Worm (Caenorhabditis elegans) whole organism, early embryonic: ENCODE data around the gene ckb-2.

Experiments used
- B0310.2 ChIP-seq: sonication (generic microtip); optimal IDR thresholded peaks from 2 replicates; lab custom pipeline; 2016; ENCODE audit warnings: mild to moderate bottlenecking, missing genetic modification characterization, missing compliant biosample characterization
- F13C5.2 ChIP-seq: sonication (generic microtip); optimal IDR thresholded peaks from 2 replicates; lab custom pipeline; 2017; ENCODE audit warnings: mild to moderate bottlenecking, missing genetic modification characterization, inconsistent platforms, missing compliant biosample characterization
- aly-1 ChIP-seq: sonication (generic microtip); optimal IDR thresholded peaks from 2 replicates; lab custom pipeline; 2016; ENCODE audit warnings: missing genetic modification characterization, missing compliant biosample characterization
- ama-1 ChIP-seq: fragments of 150-350 bp; optimal IDR thresholded peaks from 2 replicates; lab custom pipeline; 2014
- ceh-13 ChIP-seq: fragments of 200-800 bp; sonication (Bioruptor generic); optimal IDR thresholded peaks from 2 replicates; lab custom pipeline; 2018; ENCODE audit warnings: mild to moderate bottlenecking, missing genetic modification characterization, missing compliant biosample characterization
- hmbx-1 ChIP-seq: sonication (generic microtip); optimal IDR thresholded peaks from 2 replicates; lab custom pipeline; 2016; ENCODE audit warnings: mild to moderate bottlenecking, missing genetic modification characterization, missing compliant biosample characterization
- hnd-1 ChIP-seq: sonication (generic microtip); optimal IDR thresholded peaks from 2 replicates; lab custom pipeline; 2016; ENCODE audit warnings: missing genetic modification characterization, missing compliant biosample characterization
- sea-1 ChIP-seq: fragments of 200-800 bp; sonication (Bioruptor generic); conservative IDR thresholded peaks from 2 replicates; pipeline ENCODE4 v1.3.6; 2022; ENCODE audit warnings: missing genetic modification characterization, missing compliant biosample characterization
- tbx-11 ChIP-seq: fragments of 200-800 bp; sonication (Bioruptor generic); IDR thresholded peaks from 2 replicates; pipeline ENCODE4 v1.3.6; 2022; ENCODE audit warnings: missing genetic modification characterization, missing compliant biosample characterization
- tra-4 ChIP-seq: sonication (generic microtip); optimal IDR thresholded peaks from 2 replicates; lab custom pipeline; 2017; ENCODE audit warnings: missing genetic modification characterization, missing compliant biosample characterization

- TF ChIP-seq ama-1 (no peak), aly-1 (tag; lab: Kevin White, UChicago) (no peak), tra-4 (no peak), tbx-11 (no peak), F13C5.2 (tag; lab: Kevin White, UChicago) (no peak), hmbx-1 (tag; lab: Kevin White, UChicago) (no peak), sea-1 (no peak), hnd-1 (tag; lab: Kevin White, UChicago) (no peak), ceh-13 (GFP tag; lab: Kevin White, UChicago) (no peak), B0310.2 (tag; lab: Kevin White, UChicago) (no peak)
These were observed 22.7 kb upstream of the ckb-2 start, which contains the start of gene hse-5 for ce11 chrIII:4345034-4345433.
